Fruit fly (Drosophila melanogaster): ENCODE data around the gene Vtld.
A peak's percentile ranks its signal among the peaks of the same experiment; 100 is the strongest.

Gene Vtld

DNA sequence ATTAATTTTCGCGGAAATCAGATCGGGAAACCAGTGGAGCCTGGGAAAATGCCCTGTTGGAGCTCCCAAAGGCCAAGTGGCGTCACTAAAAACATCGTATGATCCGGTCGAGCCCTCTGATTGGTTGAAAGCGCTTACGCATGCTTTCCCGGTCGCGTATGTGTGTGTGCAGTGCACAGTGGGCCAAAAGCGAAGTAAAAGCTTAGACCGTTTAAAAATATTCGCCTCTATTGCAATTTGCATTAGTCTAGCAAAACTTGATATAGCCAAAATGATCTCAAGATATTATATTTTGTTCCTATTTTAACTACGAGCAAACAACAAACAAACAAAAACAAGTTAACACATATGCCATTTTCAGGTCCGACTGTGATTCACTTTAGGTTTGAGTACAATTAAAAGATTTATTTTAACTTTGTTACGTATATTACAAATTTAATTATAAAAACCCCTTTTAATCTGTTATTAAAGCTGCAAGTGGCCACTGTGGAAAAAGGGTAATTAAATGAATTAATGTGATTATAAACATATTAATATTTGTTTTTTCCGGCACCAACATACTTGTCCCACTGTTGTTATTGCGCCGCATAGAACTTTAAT lies 34.1 kb downstream of the Vtld start (continued):
- TF ChIP-seq dmrt99B (tag; optimal IDR thresholded peaks at IDR 0.05) (peak; percentile 91), grn (GFP tag; optimal IDR thresholded peaks at IDR 0.05) (peak; percentile 57), CG2199 (GFP tag; IDR thresholded peaks at IDR 0.05) (no peak; the same call in 2 of the 3 replicates), CG6654 (GFP tag; optimal IDR thresholded peaks at IDR 0.05) (peak; percentile 66), schlank (tag; optimal IDR thresholded peaks at IDR 0.05) (peak; percentile 75), CG7928 (GFP tag; optimal IDR thresholded peaks at IDR 0.05) (peak; percentile 3), CG12236 (GFP tag; optimal IDR thresholded peaks at IDR 0.05) (peak; percentile 47), CG31388 (GFP tag; optimal IDR thresholded peaks at IDR 0.05) (no peak), CG11695 (GFP tag; IDR thresholded peaks at IDR 0.05) (peak; percentile 71), sima (GFP tag; optimal IDR thresholded peaks at IDR 0.05) (no peak), CG2875 (GFP tag; optimal IDR thresholded peaks at IDR 0.05) (peak; percentile 77), Adf1 (GFP tag; IDR thresholded peaks at IDR 0.05) (peak; percentile 56), CG10462 (GFP tag; optimal IDR thresholded peaks at IDR 0.05) (peak; percentile 69), gfzf (GFP tag; optimal IDR thresholded peaks at IDR 0.05) (no peak), Lpt (GFP tag; optimal IDR thresholded peaks at IDR 0.05) (no peak), HLHmδ (GFP tag; optimal IDR thresholded peaks at IDR 0.05) (no peak), CG5180 (GFP tag; optimal IDR thresholded peaks at IDR 0.05) (peak; percentile 84), CG32772 (GFP tag; IDR thresholded peaks at IDR 0.05) (peak; percentile 61; the same call in 1 of the 2 replicates), sob (GFP tag; IDR thresholded peaks at IDR 0.05) (peak; percentile 75), CG34224 (GFP tag; IDR thresholded peaks at IDR 0.05; ENCODE audit: partially characterized antibody) (0 out of 3 replicates have a peak, but pooled peaks have one; percentile 12), ase (GFP tag; IDR thresholded peaks at IDR 0.05) (0 out of 3 replicates have a peak, but pooled peaks have one; percentile 11), al (GFP tag; IDR thresholded peaks at IDR 0.05) (peak; percentile 62), CG13424 (tag; optimal IDR thresholded peaks at IDR 0.05) (peak; percentile 86), Gsc (GFP tag; IDR thresholded peaks at IDR 0.05) (no peak), MTF-1 (GFP tag; optimal IDR thresholded peaks at IDR 0.05; ENCODE audit: borderline replicate concordance) (peak; percentile 66), ara (GFP tag; IDR thresholded peaks at IDR 0.05) (peak; percentile 54; the same call in 1 of the 2 replicates), CG6272 (GFP tag; IDR thresholded peaks at IDR 0.05) (peak; percentile 64; the same call in 1 of the 2 replicates), HLH4C (GFP tag; IDR thresholded peaks at IDR 0.05; ENCODE audit: partially characterized antibody) (peak; percentile 42; the same call in 1 of the 3 replicates), ham (GFP tag; IDR thresholded peaks at IDR 0.05) (no peak), HLH54F (GFP tag; optimal IDR thresholded peaks at IDR 0.05) (peak; percentile 74), CG7556 (GFP tag; optimal IDR thresholded peaks at IDR 0.05) (peak; percentile 95), toy (GFP tag; IDR thresholded peaks at IDR 0.05) (0 out of 2 replicates have a peak, but pooled peaks have one; percentile 54), CG15269 (tag; optimal IDR thresholded peaks at IDR 0.05) (peak; percentile 91), aop (GFP tag; IDR thresholded peaks at IDR 0.05) (no peak), Dll (GFP tag; IDR thresholded peaks at IDR 0.05; ENCODE audit: partially characterized antibody) (peak; percentile 33; the same call in 1 of the 4 replicates), CG9932 (GFP tag; IDR thresholded peaks at IDR 0.05) (peak; percentile 82), CoRest (tag; optimal IDR thresholded peaks at IDR 0.05) (peak; percentile 92), kni (GFP tag; optimal IDR thresholded peaks at IDR 0.05) (peak; percentile 5), Six4 (GFP tag; optimal IDR thresholded peaks at IDR 0.05) (peak; percentile 79), Vsx1 (GFP tag; optimal IDR thresholded peaks at IDR 0.05) (no peak), zf30C (GFP tag; optimal IDR thresholded peaks at IDR 0.05) (no peak), CG17186 (GFP tag; optimal IDR thresholded peaks at IDR 0.05) (peak; percentile 33), CG3281 (GFP tag; optimal IDR thresholded peaks at IDR 0.05) (peak; percentile 93), hb (GFP tag; IDR thresholded peaks at IDR 0.05; ENCODE audit: partially characterized antibody) (no peak), CG13624 (GFP tag; optimal IDR thresholded peaks at IDR 0.05) (peak; percentile 85), C15 (GFP tag; IDR thresholded peaks at IDR 0.05) (0 out of 3 replicates have a peak, but pooled peaks have one; percentile 11), unc-4 (GFP tag; IDR thresholded peaks at IDR 0.05; ENCODE audit: partially characterized antibody) (no peak), CG10959 (GFP tag; IDR thresholded peaks at IDR 0.05) (no peak), CG3995 (GFP tag; optimal IDR thresholded peaks at IDR 0.05) (peak; percentile 54)

Data from whole organism, embryonic.